Worm (Caenorhabditis elegans) whole organism, young adult: ENCODE results near the gene rpl-5.
A peak's percentile ranks its signal among the peaks of the same experiment; 100 is the strongest.

Experiments used
- C06A6.2 ChIP-seq: fragments of 200-800 bp; sonication (Bioruptor generic); conservative IDR thresholded peaks from 2 replicates; pipeline ENCODE4 v1.3.6; 2022; ENCODE audit warnings: missing genetic modification characterization, missing compliant biosample characterization
- F22D6.2 ChIP-seq: sonication (generic microtip); optimal IDR thresholded peaks from 2 replicates; lab custom pipeline; 2016; ENCODE audit warnings: mild to moderate bottlenecking, missing genetic modification characterization, missing compliant biosample characterization
- F23B12.7 ChIP-seq: sonication (generic microtip); optimal IDR thresholded peaks from 2 replicates; lab custom pipeline; 2017; ENCODE audit warnings: missing genetic modification characterization, mild to moderate bottlenecking, missing compliant biosample characterization, antibody characterized with exemption, moderate library complexity; ENCODE audit not compliant: insufficient read depth
- F39B2.1 ChIP-seq: fragments of 200-800 bp; sonication (Bioruptor generic); IDR thresholded peaks from 2 replicates; pipeline ENCODE4 v1.3.6; 2022; ENCODE audit warnings: missing genetic modification reagents, missing genetic modification characterization, missing compliant biosample characterization
- K11D2.4 ChIP-seq: fragments of 200-800 bp; sonication (Bioruptor generic); IDR thresholded peaks from 2 replicates; pipeline ENCODE4 v1.3.6; 2022; ENCODE audit warnings: missing genetic modification reagents, missing genetic modification characterization, missing compliant biosample characterization
- T26A5.8 ChIP-seq: sonication (generic microtip); optimal IDR thresholded peaks from 2 replicates; lab custom pipeline; 2016; ENCODE audit warnings: missing genetic modification characterization, missing compliant biosample characterization
- Y53F4B.3 ChIP-seq: fragments of 200-800 bp; sonication (Bioruptor generic); IDR thresholded peaks from 2 replicates; pipeline ENCODE4 v1.3.6; 2022; ENCODE audit warnings: missing genetic modification reagents, missing genetic modification characterization, missing compliant biosample characterization
- Y56A3A.18 ChIP-seq: fragments of 200-800 bp; sonication (Bioruptor generic); IDR thresholded peaks from 2 replicates; pipeline ENCODE4 v1.3.6; 2022; ENCODE audit warnings: missing genetic modification reagents, missing genetic modification characterization, missing compliant biosample characterization
- ZK185.1 ChIP-seq: sonication (generic microtip); optimal IDR thresholded peaks from 2 replicates; lab custom pipeline; 2016; ENCODE audit warnings: mild to moderate bottlenecking, missing genetic modification characterization, missing compliant biosample characterization; ENCODE audit not compliant: poor library complexity, severe bottlenecking
- ceh-40 ChIP-seq: fragments of 200-800 bp; sonication (Bioruptor generic); IDR thresholded peaks from 2 replicates; pipeline ENCODE4 v1.3.6; 2022; ENCODE audit warnings: missing genetic modification characterization, missing compliant biosample characterization
- die-1 ChIP-seq: sonication (generic microtip); optimal IDR thresholded peaks from 2 replicates; lab custom pipeline; 2016; ENCODE audit warnings: missing genotype, mild to moderate bottlenecking, missing genetic modification characterization, missing compliant biosample characterization
- dox-1 ChIP-seq: fragments of 200-800 bp; sonication (Bioruptor generic); IDR thresholded peaks from 2 replicates; pipeline ENCODE4 v1.3.6; 2022; ENCODE audit warnings: missing genetic modification reagents, missing genetic modification characterization, missing compliant biosample characterization
- efl-1 ChIP-seq: fragments of 150-350 bp; optimal IDR thresholded peaks from 2 replicates; lab custom pipeline; 2014; ENCODE audit warnings: missing biosample characterization, missing genetic modification reagents, missing genetic modification characterization
- egl-18 ChIP-seq: fragments of 200-800 bp; sonication (Bioruptor generic); IDR thresholded peaks from 2 replicates; pipeline ENCODE4 v1.3.6; 2022; ENCODE audit warnings: missing genetic modification reagents, missing genetic modification characterization, missing compliant biosample characterization
- gei-17 ChIP-seq: fragments of 200-800 bp; sonication (Bioruptor generic); optimal IDR thresholded peaks from 2 replicates; lab custom pipeline; 2018; ENCODE audit warnings: mild to moderate bottlenecking, missing genetic modification characterization, missing compliant biosample characterization
- hlh-12 ChIP-seq: sonication (generic microtip); optimal IDR thresholded peaks from 2 replicates; lab custom pipeline; 2016; ENCODE audit warnings: missing genetic modification characterization, missing compliant biosample characterization
- hmg-1.2 ChIP-seq: fragments of 200-800 bp; sonication (Bioruptor generic); IDR thresholded peaks from 2 replicates; pipeline ENCODE4 v1.3.6; 2022; ENCODE audit warnings: missing genetic modification reagents, missing genetic modification characterization, missing compliant biosample characterization
- lin-26 ChIP-seq: fragments of 200-800 bp; sonication (Bioruptor generic); IDR thresholded peaks from 2 replicates; pipeline ENCODE4 v1.3.6; 2022; ENCODE audit warnings: missing genetic modification reagents, missing genetic modification characterization, missing compliant biosample characterization
- lin-54 ChIP-seq: fragments of 200-800 bp; sonication (Bioruptor generic); optimal IDR thresholded peaks from 2 replicates; lab custom pipeline; 2018; ENCODE audit warnings: mild to moderate bottlenecking, missing genetic modification characterization, missing compliant biosample characterization
- mcd-1 ChIP-seq: fragments of 200-800 bp; sonication (Bioruptor generic); IDR thresholded peaks from 2 replicates; pipeline ENCODE4 v1.3.6; 2022; ENCODE audit warnings: missing genetic modification reagents, missing genetic modification characterization, missing compliant biosample characterization
- mes-4 ChIP-seq: sonication (generic microtip); optimal IDR thresholded peaks from 2 replicates; lab custom pipeline; 2016; ENCODE audit warnings: missing genotype, missing genetic modification characterization, missing compliant biosample characterization
- mxl-1 ChIP-seq: sonication (generic microtip); optimal IDR thresholded peaks from 2 replicates; lab custom pipeline; 2016; ENCODE audit warnings: missing genetic modification characterization, missing compliant biosample characterization
- nfyb-1 ChIP-seq: fragments of 200-800 bp; sonication (Bioruptor generic); IDR thresholded peaks from 2 replicates; pipeline ENCODE4 v1.3.6; 2022; ENCODE audit warnings: missing genetic modification reagents, missing genetic modification characterization, missing compliant biosample characterization
- nhr-120 ChIP-seq: fragments of 200-800 bp; sonication (Bioruptor generic); IDR thresholded peaks from 2 replicates; pipeline ENCODE4 v1.3.6; 2022; ENCODE audit warnings: missing genetic modification characterization, missing compliant biosample characterization
- nhr-179 ChIP-seq: sonication (generic microtip); optimal IDR thresholded peaks from 2 replicates; lab custom pipeline; 2016; ENCODE audit warnings: mild to moderate bottlenecking, missing genetic modification characterization, missing compliant biosample characterization
- nhr-27 ChIP-seq: fragments of 200-800 bp; sonication (Bioruptor generic); optimal IDR thresholded peaks from 2 replicates; lab custom pipeline; 2018; ENCODE audit warnings: mild to moderate bottlenecking, missing genetic modification characterization, moderate library complexity, missing compliant biosample characterization
- pha-4 ChIP-seq: fragments of 150-350 bp; sonication (generic microtip); optimal IDR thresholded peaks from 2 replicates; lab custom pipeline; 2014; ENCODE audit warnings: missing biosample characterization, missing genetic modification reagents, missing genetic modification characterization
- repo-1 ChIP-seq: sonication (generic microtip); optimal IDR thresholded peaks from 2 replicates; lab custom pipeline; 2017; ENCODE audit warnings: mild to moderate bottlenecking, missing genetic modification characterization, missing compliant biosample characterization
- snpc-1.1 ChIP-seq: sonication (generic microtip); optimal IDR thresholded peaks from 2 replicates; lab custom pipeline; 2017; ENCODE audit warnings: missing genetic modification characterization, mild to moderate bottlenecking, missing compliant biosample characterization, antibody characterized with exemption, moderate library complexity, missing genotype, missing genetic modification reagents; ENCODE audit not compliant: insufficient read depth
- snpc-4 ChIP-seq, 5 experiments: fragments of 150-350 bp in 1 of 5; sonication (generic microtip) in 4 of 5; optimal IDR thresholded peaks; 2 replicates each; lab custom pipeline; 2014 to 2018; ENCODE audit warnings: missing genetic modification characterization in 5 of 5, missing biosample characterization in 3 of 5, antibody characterized with exemption in 2 of 5, mild to moderate bottlenecking in 2 of 5, missing compliant biosample characterization in 2 of 5, missing genotype in 2 of 5, moderate library complexity in 2 of 5, missing genetic modification reagents in 1 of 5
- xnd-1 ChIP-seq: sonication (generic microtip); optimal IDR thresholded peaks from 2 replicates; lab custom pipeline; 2016; ENCODE audit warnings: missing genotype, missing genetic modification reagents, missing genetic modification characterization, missing compliant biosample characterization
- ztf-18 ChIP-seq: sonication (generic microtip); optimal IDR thresholded peaks from 2 replicates; lab custom pipeline; 2016; ENCODE audit warnings: missing genotype, mild to moderate bottlenecking, missing genetic modification characterization, missing compliant biosample characterization
- ztf-22 ChIP-seq: fragments of 200-800 bp; sonication (Bioruptor generic); optimal IDR thresholded peaks from 2 replicates; lab custom pipeline; 2018; ENCODE audit warnings: mild to moderate bottlenecking, missing genetic modification characterization, moderate library complexity, missing compliant biosample characterization
- ztf-25 ChIP-seq: fragments of 200-800 bp; sonication (Bioruptor generic); IDR thresholded peaks from 2 replicates; pipeline ENCODE4 v1.3.6; 2022; ENCODE audit warnings: missing genetic modification reagents, missing genetic modification characterization, missing compliant biosample characterization

rpl-5 gene

ce11 chrII:8585921-8586320 is 16.2 kb downstream of the rpl-5 start:
- TF ChIP-seq ztf-18 (tag; lab: Kevin White, UChicago) (no peak), mcd-1 (GFP tag; lab: Robert Waterston, UW) (no peak), Y53F4B.3 (GFP tag; lab: Robert Waterston, UW) (no peak), dox-1 (GFP tag; lab: Robert Waterston, UW) (no peak), snpc-4 (GFP tag; optimal IDR thresholded peaks at IDR 0.05; lab: Kevin White, UChicago) (no peak), snpc-4 (tag; optimal IDR thresholded peaks at IDR 0.05; lab: Kevin White, UChicago) (no peak), C06A6.2 (no peak), pha-4 (tag; lab: Kevin White, UChicago) (no peak), xnd-1 (tag; lab: Kevin White, UChicago) (no peak), Y56A3A.18 (GFP tag; lab: Robert Waterston, UW) (no peak), repo-1 (tag; lab: Kevin White, UChicago) (no peak), nhr-179 (no peak), snpc-1.1 (tag; lab: Kevin White, UChicago) (no peak), F39B2.1 (GFP tag; lab: Robert Waterston, UW) (no peak)

ce11 chrII:8587660-8588230 is 18.0 kb downstream of the rpl-5 start:
- no peak for TF ChIP-seq lin-26
- TF ChIP-seq hmg-1.2: peak; percentile 39; the same call in 1 of the 2 replicates

DNA sequence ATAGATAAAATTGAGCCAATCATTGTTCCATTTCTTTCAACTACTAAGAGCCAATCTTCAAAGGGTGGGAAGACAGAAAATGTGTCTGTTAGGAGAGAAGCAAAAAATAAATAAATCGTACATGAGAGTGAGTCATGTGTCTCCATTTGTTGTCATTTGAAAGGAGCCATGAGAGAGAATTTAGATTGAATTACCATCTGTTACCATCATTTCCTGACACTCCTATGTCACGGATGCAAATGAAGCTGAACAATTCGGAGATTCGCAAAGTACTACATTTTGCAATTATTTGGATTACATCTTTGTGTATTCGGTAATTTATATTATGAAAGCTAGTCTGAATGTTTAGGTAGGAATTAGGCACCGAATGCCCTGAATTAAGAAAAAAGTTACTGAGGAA is 18.7 kb downstream of the rpl-5 start:
- TF ChIP-seq nhr-120 (GFP tag; lab: Robert Waterston, UW): no peak

ce11 chrII:8589227-8589626 is 19.5 kb downstream of the rpl-5 start:
- no peak for TF ChIP-seq mes-4 (tag; lab: Kevin White, UChicago)
- no peak for TF ChIP-seq F23B12.7 (tag; lab: Kevin White, UChicago)
- TF ChIP-seq ztf-22: no peak
- TF ChIP-seq T26A5.8 (tag; lab: Kevin White, UChicago): no peak
- no peak for TF ChIP-seq Y53F4B.3 (GFP tag; lab: Robert Waterston, UW)
- TF ChIP-seq K11D2.4 (GFP tag; lab: Robert Waterston, UW): no peak
- TF ChIP-seq ZK185.1 (tag; lab: Kevin White, UChicago): no peak
- no peak for TF ChIP-seq repo-1 (tag; lab: Kevin White, UChicago)
- TF ChIP-seq gei-17: no peak
- no peak for TF ChIP-seq mxl-1 (tag; lab: Kevin White, UChicago)
- no peak for TF ChIP-seq nhr-27
- no peak for TF ChIP-seq F22D6.2 (tag; lab: Kevin White, UChicago)
- TF ChIP-seq snpc-1.1 (tag; lab: Kevin White, UChicago): no peak
- no peak for TF ChIP-seq hlh-12
- TF ChIP-seq lin-26: no peak
- TF ChIP-seq nfyb-1: no peak
- no peak for TF ChIP-seq efl-1
- no peak for TF ChIP-seq egl-18 (GFP tag; lab: Robert Waterston, UW)

DNA sequence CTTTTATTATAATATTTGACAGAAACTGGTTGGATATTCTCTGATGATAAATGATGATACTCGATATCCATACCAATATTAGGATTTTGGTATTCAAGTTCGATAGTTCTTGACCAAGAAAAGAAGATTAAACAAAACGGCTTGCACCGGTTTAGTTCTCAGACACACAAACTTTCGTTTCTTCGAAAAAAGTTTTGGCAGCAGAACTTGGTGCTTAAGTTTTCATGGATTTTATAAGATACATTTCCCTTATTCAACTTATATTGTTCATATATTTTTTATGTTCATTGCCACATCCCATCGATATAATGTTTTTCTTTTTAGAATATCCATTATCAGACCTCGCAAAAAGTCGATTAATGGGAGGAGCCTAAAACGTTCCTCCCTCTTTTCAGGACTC is 21.0 kb downstream of the rpl-5 start, which contains the start of gene aptf-4:
TSS of gene aptf-4 (plus strand) at position 301 of the 400 bp plus-strand sequence.
- TF ChIP-seq die-1 (tag; lab: Kevin White, UChicago) (no peak), ztf-25 (no peak), C06A6.2 (no peak), lin-54 (no peak), ceh-40 (no peak)
